Worm (Caenorhabditis elegans): Measurements from ENCODE around the gene ttr-22.
A peak's percentile ranks its signal among the peaks of the same experiment; 100 is the strongest.

ttr-22 gene

DNA sequence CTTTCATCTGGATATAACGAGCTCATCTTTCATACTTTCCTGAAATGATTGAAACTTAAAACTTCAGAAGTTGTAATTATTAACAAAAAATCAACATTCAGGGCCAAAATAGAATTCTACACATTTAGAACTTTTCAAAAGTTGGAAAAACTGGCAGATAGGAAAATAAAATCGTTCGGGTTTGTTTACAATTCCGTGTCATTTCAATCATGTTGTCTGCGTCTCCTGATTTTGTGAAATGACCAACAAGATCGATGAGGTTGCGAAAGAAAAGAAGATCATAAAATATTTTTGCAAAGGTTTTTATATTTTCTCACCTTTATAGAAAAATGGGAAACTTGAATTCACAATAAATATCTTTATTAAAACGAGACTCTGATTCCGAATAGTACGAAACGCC is 47.4 kb downstream of the ttr-22 start, which contains the start of gene rskd-1:
Gene rskd-1 (minus strand): TSS at position 39 of the 400 bp plus-strand sequence.
- TF ChIP-seq unc-55 (GFP tag; optimal IDR thresholded peaks at IDR 0.05) (peak; percentile 51), hlh-6 (tag; optimal IDR thresholded peaks at IDR 0.05) (no peak), lin-11 (tag; optimal IDR thresholded peaks at IDR 0.05) (no peak), nhr-232 (tag; optimal IDR thresholded peaks at IDR 0.05) (no peak)
